Worm (Caenorhabditis elegans) whole organism, L2 larva: ENCODE measurements around the gene Y57G11C.48.

Experiments
- elt-1 ChIP-seq: fragments of 150-350 bp; optimal IDR thresholded peaks from 2 replicates; lab custom pipeline; 2014; ENCODE audit warnings: missing biosample characterization, missing genetic modification characterization
- lin-39 ChIP-seq: fragments of 150-350 bp; optimal IDR thresholded peaks from 2 replicates; lab custom pipeline; 2014; ENCODE audit warnings: missing biosample characterization, missing genetic modification reagents, missing genetic modification characterization
- mdl-1 ChIP-seq, 2 experiments: fragments of 150-350 bp in 1 of 2; sonication (generic microtip) in 1 of 2; optimal IDR thresholded peaks; 2 replicates each; lab custom pipeline; 2017; ENCODE audit warnings: missing biosample characterization in 2 of 2, missing genetic modification characterization in 2 of 2
- nhr-12 ChIP-seq: fragments of 150-350 bp; optimal IDR thresholded peaks from 2 replicates; lab custom pipeline; 2014; ENCODE audit warnings: missing biosample characterization, missing genetic modification characterization
- nhr-23 ChIP-seq: fragments of 150-350 bp; optimal IDR thresholded peaks from 2 replicates; lab custom pipeline; 2014; ENCODE audit warnings: missing biosample characterization, missing genetic modification reagents, missing genetic modification characterization
- nhr-25 ChIP-seq: fragments of 150-350 bp; sonication (generic microtip); optimal IDR thresholded peaks from 3 replicates; lab custom pipeline; 2014; ENCODE audit warnings: missing biosample characterization, missing genetic modification characterization

DNA sequence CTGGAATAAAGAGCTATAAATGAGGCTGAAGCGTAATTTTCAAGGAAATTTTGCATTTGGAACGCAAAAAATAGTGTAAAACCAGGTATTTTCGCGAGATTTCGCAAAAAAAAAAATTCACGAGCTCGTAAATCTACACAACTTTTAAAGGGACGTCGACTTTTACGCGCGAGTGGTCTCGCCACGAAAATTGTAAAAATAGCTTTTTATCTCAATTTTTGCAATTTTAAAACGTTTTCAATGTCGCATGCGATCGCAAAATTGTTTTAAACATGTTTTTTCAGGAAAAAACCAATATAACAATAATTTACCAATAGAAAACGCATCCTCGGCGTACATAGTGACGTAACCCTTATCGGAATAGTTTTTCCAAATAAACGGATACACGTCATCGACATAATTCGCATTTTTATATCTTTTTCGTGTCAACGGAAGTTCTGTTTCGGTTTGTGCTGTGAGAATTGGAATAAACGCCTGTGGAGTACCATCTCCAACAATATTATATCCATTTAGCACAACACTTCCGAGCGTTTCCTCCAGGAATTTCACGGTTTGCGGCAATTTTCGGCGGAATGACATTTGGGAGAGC is 12.7 kb upstream of the Y57G11C.48 start:
- no peak for TF ChIP-seq nhr-23
- no peak for TF ChIP-seq nhr-25 (tag; lab: Kevin White, UChicago)
- TF ChIP-seq elt-1 = no peak
- no peak for TF ChIP-seq mdl-1 (tag; optimal IDR thresholded peaks at IDR 0.05; lab: Kevin White, UChicago)
- no peak for TF ChIP-seq lin-39
- TF ChIP-seq nhr-12 = no peak
